Worm (Caenorhabditis elegans) whole organism, young adult: Measurements from ENCODE around the gene Y53F4B.51.

Experiments
- B0019.2 ChIP-seq: fragments of 200-800 bp; sonication (Bioruptor generic); conservative IDR thresholded peaks from 2 replicates; pipeline ENCODE4 v1.3.6; 2022; ENCODE audit warnings: missing genetic modification reagents, missing genetic modification characterization, missing compliant biosample characterization
- T07F8.4 ChIP-seq: sonication (generic microtip); optimal IDR thresholded peaks from 2 replicates; lab custom pipeline; 2016; ENCODE audit warnings: mild to moderate bottlenecking, missing genetic modification characterization, moderate library complexity, missing compliant biosample characterization
- Y53G8AR.9 ChIP-seq: fragments of 200-800 bp; sonication (Bioruptor generic); conservative IDR thresholded peaks from 2 replicates; pipeline ENCODE4 v1.3.6; 2022; ENCODE audit warnings: missing genetic modification reagents, missing genetic modification characterization, missing compliant biosample characterization
- aptf-3 ChIP-seq: fragments of 200-800 bp; sonication (Bioruptor generic); IDR thresholded peaks from 2 replicates; pipeline ENCODE4 v1.3.6; 2022; ENCODE audit warnings: missing genetic modification characterization, missing compliant biosample characterization
- lag-1 ChIP-seq: fragments of 200-800 bp; sonication (Bioruptor generic); IDR thresholded peaks from 2 replicates; pipeline ENCODE4 v1.3.6; 2022; ENCODE audit warnings: missing genetic modification reagents, missing genetic modification characterization, missing compliant biosample characterization
- madf-10 ChIP-seq: sonication (generic microtip); optimal IDR thresholded peaks from 2 replicates; lab custom pipeline; 2016; ENCODE audit warnings: mild to moderate bottlenecking, missing genetic modification characterization, missing compliant biosample characterization
- nfya-1 ChIP-seq: sonication (generic microtip); optimal IDR thresholded peaks from 2 replicates; lab custom pipeline; 2017; ENCODE audit warnings: antibody characterized with exemption, missing compliant biosample characterization, missing genetic modification characterization, borderline replicate concordance; ENCODE audit not compliant: insufficient read depth
- nhr-179 ChIP-seq: sonication (generic microtip); optimal IDR thresholded peaks from 2 replicates; lab custom pipeline; 2016; ENCODE audit warnings: mild to moderate bottlenecking, missing genetic modification characterization, missing compliant biosample characterization
- rcor-1 ChIP-seq: fragments of 200-800 bp; sonication (Bioruptor generic); IDR thresholded peaks from 2 replicates; pipeline ENCODE4 v1.3.6; 2022; ENCODE audit warnings: missing genetic modification reagents, missing genetic modification characterization, missing compliant biosample characterization
- unc-62 ChIP-seq: fragments of 150-350 bp; optimal IDR thresholded peaks from 2 replicates; lab custom pipeline; 2014; ENCODE audit warnings: missing biosample characterization, missing genetic modification reagents, missing genetic modification characterization

ce11 chrII:14966420-14966819, 47.8 kb downstream of the Y53F4B.51 start:
- TF ChIP-seq lag-1 (GFP tag; lab: Robert Waterston, UW) (no peak), madf-10 (tag; lab: Kevin White, UChicago) (no peak), Y53G8AR.9 (GFP tag; lab: Robert Waterston, UW) (no peak), unc-62 (GFP tag; lab: Kevin White, UChicago) (no peak), B0019.2 (no peak), rcor-1 (GFP tag; lab: Robert Waterston, UW) (no peak), aptf-3 (GFP tag; lab: Robert Waterston, UW) (no peak), T07F8.4 (tag; lab: Kevin White, UChicago) (no peak), nhr-179 (no peak), nfya-1 (no peak)
